Fruit fly (Drosophila melanogaster): ENCODE data around the gene mRpL20.

dm6 chr3L:13064935-13065334 lies 47.3 kb upstream of the mRpL20 start:
- no peak for TF ChIP-seq ttk (optimal IDR thresholded peaks at IDR 0.05)
- no peak for TF ChIP-seq h (optimal IDR thresholded peaks at IDR 0.05)
- TF ChIP-seq Sin3A (optimal IDR thresholded peaks at IDR 0.05) = no peak
- TF ChIP-seq insv (optimal IDR thresholded peaks at IDR 0.05) = no peak
- TF ChIP-seq Myc (optimal IDR thresholded peaks at IDR 0.05) = no peak
- TF ChIP-seq psq (optimal IDR thresholded peaks at IDR 0.05) = no peak
